Worm (Caenorhabditis elegans) whole organism, L1 larva: Measurements from ENCODE around the gene acer-1.

ENCODE experiments used
- efl-1 ChIP-seq, 4 experiments: fragments of 150-350 bp; optimal IDR thresholded peaks in 3 of 4; peaks in 1 of 4; 1 replicate in 1 of 4; 2 replicates in 3 of 4; lab custom pipeline; 2014; ENCODE audit warnings: missing biosample characterization in 2 of 4, missing genetic modification characterization in 2 of 4, missing genetic modification reagents in 2 of 4
- jun-1 ChIP-seq: fragments of 150-350 bp; optimal IDR thresholded peaks from 2 replicates; lab custom pipeline; 2014; ENCODE audit warnings: missing biosample characterization, missing genetic modification reagents, missing genetic modification characterization
- nhr-71 ChIP-seq: sonication (generic microtip); optimal IDR thresholded peaks from 2 replicates; lab custom pipeline; 2016; ENCODE audit warnings: mild to moderate bottlenecking, missing genetic modification characterization, moderate library complexity, missing compliant biosample characterization
- zag-1 ChIP-seq: fragments of 150-350 bp; optimal IDR thresholded peaks from 2 replicates; lab custom pipeline; 2014; ENCODE audit warnings: missing biosample characterization, missing genetic modification characterization

- TF ChIP-seq nhr-71 (tag; lab: Kevin White, UChicago) = no peak
- no peak for TF ChIP-seq jun-1 (tag; lab: Kevin White, UChicago)
- TF ChIP-seq efl-1 (optimal IDR thresholded peaks at IDR 0.05; lab: Kevin White, UChicago) = no peak
- no peak for TF ChIP-seq efl-1 (GFP tag; optimal IDR thresholded peaks at IDR 0.05 in 1 of 2; lab: Kevin White, UChicago)
- TF ChIP-seq zag-1 (tag; lab: Kevin White, UChicago) = no peak
These were observed 25.7 kb upstream of the acer-1 start, which contains the start of gene B0252.8 for ce11 chrII:6915875-6916274.
